Worm (Caenorhabditis elegans): ENCODE measurements around the gene M79.2.

DNA sequence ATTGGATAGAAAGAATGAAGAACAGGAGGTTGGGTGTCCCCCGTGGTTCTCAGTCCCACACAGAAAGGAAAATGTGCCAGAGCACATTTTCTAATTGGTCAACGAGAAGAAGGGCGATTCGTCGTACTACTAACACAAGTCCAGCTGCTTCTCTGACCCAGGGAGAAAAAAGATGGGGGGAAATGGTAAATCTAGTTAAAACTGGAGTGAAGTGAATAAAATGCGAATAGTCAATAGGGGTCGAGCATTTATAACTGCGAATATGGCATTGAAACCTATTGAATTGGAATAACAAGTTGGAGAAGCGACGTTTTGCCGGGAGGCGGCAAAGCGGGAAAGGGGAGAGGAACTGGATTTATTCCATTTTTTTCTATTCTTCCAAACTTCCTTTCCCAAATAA, 6.0 kb downstream of the M79.2 start:
- no peak for TF ChIP-seq madf-2 (tag; optimal IDR thresholded peaks at IDR 0.05)
- no peak for TF ChIP-seq nhr-11 (tag; optimal IDR thresholded peaks at IDR 0.05)
- no peak for TF ChIP-seq unc-55 (GFP tag; optimal IDR thresholded peaks at IDR 0.05)
- no peak for TF ChIP-seq ceh-48 (tag; optimal IDR thresholded peaks at IDR 0.05)
- no peak for TF ChIP-seq lin-11 (tag; optimal IDR thresholded peaks at IDR 0.05)
- TF ChIP-seq pat-9 (tag; optimal IDR thresholded peaks at IDR 0.05), result no peak
- TF ChIP-seq ceh-18 (tag; optimal IDR thresholded peaks at IDR 0.05), result no peak
- TF ChIP-seq ceh-14 (tag; optimal IDR thresholded peaks at IDR 0.05), result no peak

Measured in whole organism, late embryonic.